Worm (Caenorhabditis elegans) whole organism, L1 larva: ENCODE data around the gene npr-31.
A peak's percentile ranks its signal among the peaks of the same experiment; 100 is the strongest.

Experiments
- C16A3.4 ChIP-seq: fragments of 150-350 bp; optimal IDR thresholded peaks from 2 replicates; lab custom pipeline; 2014; ENCODE audit warnings: missing biosample characterization, missing genetic modification characterization
- Y116A8C.19 ChIP-seq: sonication (generic microtip); optimal IDR thresholded peaks from 2 replicates; lab custom pipeline; 2016; ENCODE audit warnings: missing compliant biosample characterization, missing genetic modification characterization, borderline replicate concordance
- aha-1 ChIP-seq: fragments of 150-350 bp; optimal IDR thresholded peaks from 2 replicates; lab custom pipeline; 2014; ENCODE audit warnings: missing biosample characterization, missing genetic modification characterization
- ama-1 ChIP-seq: fragments of 150-350 bp; optimal IDR thresholded peaks from 2 replicates; lab custom pipeline; 2014
- blmp-1 ChIP-seq: fragments of 150-350 bp; optimal IDR thresholded peaks from 2 replicates; lab custom pipeline; 2014; ENCODE audit warnings: missing biosample characterization, missing genetic modification characterization
- ceh-63 ChIP-seq: fragments of 200-800 bp; sonication (Bioruptor generic); optimal IDR thresholded peaks from 2 replicates; lab custom pipeline; 2018; ENCODE audit warnings: mild to moderate bottlenecking, missing genetic modification characterization, missing compliant biosample characterization
- dpl-1 ChIP-seq, 3 experiments: fragments of 150-350 bp in 2 of 3; sonication (generic microtip) in 1 of 3; optimal IDR thresholded peaks; 2 replicates each; lab custom pipeline; 2014 to 2017; ENCODE audit warnings: missing biosample characterization in 3 of 3, missing genetic modification characterization in 3 of 3, missing genetic modification reagents in 3 of 3
- dsc-1 ChIP-seq: sonication (generic microtip); optimal IDR thresholded peaks from 2 replicates; lab custom pipeline; 2016; ENCODE audit warnings: mild to moderate bottlenecking, missing genetic modification characterization, missing compliant biosample characterization
- efl-1 ChIP-seq, 4 experiments: fragments of 150-350 bp; optimal IDR thresholded peaks in 3 of 4; peaks in 1 of 4; 1 replicate in 1 of 4; 2 replicates in 3 of 4; lab custom pipeline; 2014; ENCODE audit warnings: missing biosample characterization in 2 of 4, missing genetic modification characterization in 2 of 4, missing genetic modification reagents in 2 of 4
- elt-2 ChIP-seq: sonication (generic microtip); optimal IDR thresholded peaks from 2 replicates; lab custom pipeline; 2016; ENCODE audit warnings: missing genetic modification characterization, mild to moderate bottlenecking, inconsistent platforms, missing compliant biosample characterization, missing genetic modification reagents
- elt-3 ChIP-seq, 6 experiments: fragments of 150-350 bp in 1 of 6; sonication (generic microtip); optimal IDR thresholded peaks; 2 replicates each; lab custom pipeline; 2017 to 2018; ENCODE audit warnings: missing biosample characterization in 6 of 6, missing genetic modification characterization in 6 of 6, inconsistent platforms in 1 of 6
- fkh-4 ChIP-seq: sonication (generic microtip); optimal IDR thresholded peaks from 2 replicates; lab custom pipeline; 2016; ENCODE audit warnings: missing compliant biosample characterization, missing genetic modification characterization, borderline replicate concordance
- fos-1 ChIP-seq: fragments of 150-350 bp; optimal IDR thresholded peaks from 2 replicates; lab custom pipeline; 2014; ENCODE audit warnings: missing biosample characterization, missing genetic modification characterization
- grh-1 ChIP-seq: fragments of 200-800 bp; sonication (Bioruptor generic); IDR thresholded peaks from 2 replicates; pipeline ENCODE4 v1.3.6; 2022; ENCODE audit warnings: missing genetic modification reagents, missing genetic modification characterization, missing compliant biosample characterization
- hlh-4 ChIP-seq: sonication (generic microtip); optimal IDR thresholded peaks from 2 replicates; lab custom pipeline; 2016; ENCODE audit warnings: mild to moderate bottlenecking, missing genetic modification characterization, missing compliant biosample characterization
- isw-1 ChIP-seq: fragments of 200-800 bp; sonication (Bioruptor generic); IDR thresholded peaks from 2 replicates; pipeline ENCODE4 v1.3.6; 2022; ENCODE audit warnings: missing genetic modification characterization, missing compliant biosample characterization
- jun-1 ChIP-seq: fragments of 150-350 bp; optimal IDR thresholded peaks from 2 replicates; lab custom pipeline; 2014; ENCODE audit warnings: missing biosample characterization, missing genetic modification reagents, missing genetic modification characterization
- lin-14 ChIP-seq: fragments of 200-800 bp; sonication (Bioruptor generic); optimal IDR thresholded peaks from 2 replicates; lab custom pipeline; 2018; ENCODE audit warnings: mild to moderate bottlenecking, missing genetic modification characterization, moderate library complexity, missing compliant biosample characterization
- lin-15B ChIP-seq: fragments of 150-350 bp; sonication (generic microtip); optimal IDR thresholded peaks from 3 replicates; lab custom pipeline; 2014; ENCODE audit warnings: missing biosample characterization, missing genetic modification characterization
- lin-35 ChIP-seq, 2 experiments: fragments of 150-350 bp; optimal IDR thresholded peaks; 2 replicates each; lab custom pipeline; 2014; ENCODE audit warnings: missing biosample characterization in 2 of 2, missing genetic modification characterization in 2 of 2, missing genetic modification reagents in 2 of 2
- lin-39 ChIP-seq: fragments of 150-350 bp; optimal IDR thresholded peaks from 2 replicates; lab custom pipeline; 2014; ENCODE audit warnings: missing biosample characterization, missing genetic modification reagents, missing genetic modification characterization
- lsy-2 ChIP-seq, 2 experiments: fragments of 150-350 bp; optimal IDR thresholded peaks; 2 replicates each; lab custom pipeline; 2014; ENCODE audit warnings: missing biosample characterization in 2 of 2, missing genetic modification characterization in 2 of 2
- mef-2 ChIP-seq: fragments of 150-350 bp; optimal IDR thresholded peaks from 2 replicates; lab custom pipeline; 2014; ENCODE audit warnings: missing biosample characterization, missing genetic modification characterization
- nhr-20 ChIP-seq: sonication (generic microtip); optimal IDR thresholded peaks from 2 replicates; lab custom pipeline; 2016; ENCODE audit warnings: mild to moderate bottlenecking, missing genetic modification characterization, missing compliant biosample characterization
- nhr-237 ChIP-seq: fragments of 150-350 bp; optimal IDR thresholded peaks from 2 replicates; lab custom pipeline; 2014; ENCODE audit warnings: missing biosample characterization, missing genetic modification characterization
- nhr-71 ChIP-seq: sonication (generic microtip); optimal IDR thresholded peaks from 2 replicates; lab custom pipeline; 2016; ENCODE audit warnings: mild to moderate bottlenecking, missing genetic modification characterization, moderate library complexity, missing compliant biosample characterization
- nhr-77 ChIP-seq: fragments of 150-350 bp; optimal IDR thresholded peaks from 2 replicates; lab custom pipeline; 2014; ENCODE audit warnings: missing biosample characterization, missing genetic modification characterization
- nhr-85 ChIP-seq: sonication (generic microtip); peaks from one replicate; lab custom pipeline; 2016; ENCODE audit warnings: missing genetic modification characterization, inconsistent platforms, missing compliant biosample characterization
- nhr-90 ChIP-seq: sonication (generic microtip); optimal IDR thresholded peaks from 2 replicates; lab custom pipeline; 2016; ENCODE audit warnings: mild to moderate bottlenecking, missing genetic modification characterization, missing compliant biosample characterization; ENCODE audit not compliant: poor library complexity
- pag-3 ChIP-seq: sonication (generic microtip); optimal IDR thresholded peaks from 2 replicates; lab custom pipeline; 2017; ENCODE audit warnings: missing genetic modification characterization, mild to moderate bottlenecking, missing compliant biosample characterization, antibody characterized with exemption, borderline replicate concordance; ENCODE audit not compliant: insufficient read depth
- snu-23 ChIP-seq: sonication (generic microtip); optimal IDR thresholded peaks from 2 replicates; lab custom pipeline; 2016; ENCODE audit warnings: missing genetic modification characterization, missing compliant biosample characterization
- swsn-7 ChIP-seq: sonication (generic microtip); optimal IDR thresholded peaks from 2 replicates; lab custom pipeline; 2016; ENCODE audit warnings: missing genetic modification characterization, missing compliant biosample characterization
- tbx-2 ChIP-seq: sonication (generic microtip); optimal IDR thresholded peaks from 2 replicates; lab custom pipeline; 2016; ENCODE audit warnings: missing genetic modification characterization, missing compliant biosample characterization
- tlp-1 ChIP-seq: fragments of 150-350 bp; optimal IDR thresholded peaks from 2 replicates; lab custom pipeline; 2014; ENCODE audit warnings: missing biosample characterization, missing genetic modification characterization
- unc-62 ChIP-seq: fragments of 150-350 bp; optimal IDR thresholded peaks from 2 replicates; lab custom pipeline; 2014; ENCODE audit warnings: missing biosample characterization, missing genetic modification reagents, missing genetic modification characterization
- unc-86 ChIP-seq: sonication (generic microtip); optimal IDR thresholded peaks from 2 replicates; lab custom pipeline; 2016; ENCODE audit warnings: missing genetic modification characterization, missing compliant biosample characterization
- unc-98 ChIP-seq: fragments of 200-800 bp; sonication (Bioruptor generic); IDR thresholded peaks from 2 replicates; pipeline ENCODE4 v1.3.6; 2022; ENCODE audit warnings: missing genetic modification characterization, missing compliant biosample characterization
- zag-1 ChIP-seq: fragments of 150-350 bp; optimal IDR thresholded peaks from 2 replicates; lab custom pipeline; 2014; ENCODE audit warnings: missing biosample characterization, missing genetic modification characterization

Gene npr-31

ce11 chrII:7155392-7155791 lies 11.0 kb downstream of the npr-31 start, which contains the start of gene C27H5.2 (continued):
- TF ChIP-seq pag-3 = no peak
- TF ChIP-seq unc-86 (tag; lab: Kevin White, UChicago) = no peak
- TF ChIP-seq dsc-1 (tag; lab: Kevin White, UChicago) = no peak
- TF ChIP-seq nhr-77 (tag; lab: Kevin White, UChicago) = no peak
- TF ChIP-seq hlh-4 (tag; lab: Kevin White, UChicago) = no peak
- TF ChIP-seq jun-1 (tag; lab: Kevin White, UChicago) = no peak
- TF ChIP-seq snu-23 (GFP tag; lab: Kevin White, UChicago) = peak; percentile 5
- TF ChIP-seq mef-2 (tag; lab: Kevin White, UChicago) = no peak
- TF ChIP-seq fos-1 (tag; lab: Kevin White, UChicago) = no peak
- TF ChIP-seq unc-62 (GFP tag; lab: Kevin White, UChicago) = no peak
- TF ChIP-seq nhr-237 (tag; lab: Kevin White, UChicago) = no peak
- peak; percentile 26 for TF ChIP-seq ama-1 (lab: Kevin White, UChicago)
- TF ChIP-seq efl-1 (optimal IDR thresholded peaks at IDR 0.05; lab: Kevin White, UChicago) = peak; percentile 4 to 7
- TF ChIP-seq efl-1 (GFP tag; optimal IDR thresholded peaks at IDR 0.05 in 1 of 2; lab: Kevin White, UChicago) = no peak
- no peak for TF ChIP-seq grh-1 (GFP tag; lab: Robert Waterston, UW)
- TF ChIP-seq, all 84 proteins: peak for 11

ce11 chrII:7157415-7157814 lies 13.0 kb downstream of the npr-31 start:
- TF ChIP-seq lin-14 (peak; percentile 40), tlp-1 (no peak), lin-15B (no peak), isw-1 (no peak), fkh-4 (tag; lab: Kevin White, UChicago) (no peak), unc-98 (GFP tag; lab: Robert Waterston, UW) (no peak), efl-1 (optimal IDR thresholded peaks at IDR 0.05; lab: Kevin White, UChicago) (no peak), efl-1 (GFP tag; optimal IDR thresholded peaks at IDR 0.05 in 1 of 2; lab: Kevin White, UChicago) (no peak), nhr-85 (tag; lab: Kevin White, UChicago) (peak; percentile 61), hlh-4 (tag; lab: Kevin White, UChicago) (no peak), nhr-20 (tag; lab: Kevin White, UChicago) (peak; percentile 55), swsn-7 (tag; lab: Kevin White, UChicago) (no peak), zag-1 (no peak), lin-35 (GFP tag; optimal IDR thresholded peaks at IDR 0.05; lab: Kevin White, UChicago) (peak in 1 of 2 experiments; percentile 50), snu-23 (GFP tag; lab: Kevin White, UChicago) (peak; percentile 20), aha-1 (tag; lab: Kevin White, UChicago) (no peak), lsy-2 (tag; optimal IDR thresholded peaks at IDR 0.05; lab: Kevin White, UChicago) (peak in 1 of 2 experiments; percentile 8), blmp-1 (tag; lab: Kevin White, UChicago) (peak; percentile 15), C16A3.4 (peak; percentile 4), nhr-90 (peak; percentile 19), Y116A8C.19 (tag; lab: Kevin White, UChicago) (no peak), nhr-237 (tag; lab: Kevin White, UChicago) (no peak), lin-39 (no peak), elt-3 (tag; optimal IDR thresholded peaks at IDR 0.05; lab: Kevin White, UChicago) (peak in 2 of 6 experiments; percentile 18 to 59), nhr-71 (tag; lab: Kevin White, UChicago) (peak; percentile 33), elt-2 (tag; lab: Kevin White, UChicago) (peak; percentile 83)

ce11 chrII:7161512-7161911 lies 17.1 kb downstream of the npr-31 start, which contains the start of gene C27H5.12:
Gene C27H5.12 (minus strand): TSS chrII:7161612.
- no peak for TF ChIP-seq ceh-63 (GFP tag; lab: Kevin White, UChicago)
- no peak for TF ChIP-seq dpl-1 (GFP tag; optimal IDR thresholded peaks at IDR 0.05; lab: Kevin White, UChicago)
- no peak for TF ChIP-seq nhr-90
- no peak for TF ChIP-seq tbx-2 (tag; lab: Kevin White, UChicago)
